Fruit fly (Drosophila melanogaster) whole organism, embryonic: ENCODE measurements around the gene CG11550.

Source experiments
- Bgb ChIP-seq: fragments of 200-800 bp; sonication (Bioruptor generic); IDR thresholded peaks from 2 replicates; pipeline ENCODE4 v1.3.6; 2022; ENCODE audit warnings: missing biosample characterization, missing genetic modification characterization; ENCODE audit not compliant: partially characterized antibody
- CG11723 ChIP-seq: fragments of 200-800 bp; sonication (Bioruptor generic); optimal IDR thresholded peaks from 2 replicates; lab custom pipeline; 2017; ENCODE audit warnings: missing biosample characterization, mild to moderate bottlenecking, missing genetic modification characterization
- CG12391 ChIP-seq: fragments of 200-800 bp; sonication (Bioruptor generic); optimal IDR thresholded peaks from 3 replicates; lab custom pipeline; 2018; ENCODE audit warnings: missing biosample characterization, mild to moderate bottlenecking, missing genetic modification characterization, moderate library complexity
- CG13894 ChIP-seq: fragments of 200-800 bp; sonication (Bioruptor generic); optimal IDR thresholded peaks from 3 replicates; lab custom pipeline; 2018; ENCODE audit warnings: missing biosample characterization, mild to moderate bottlenecking, missing genetic modification characterization, moderate library complexity
- CG17186 ChIP-seq: fragments of 200-800 bp; sonication (Bioruptor generic); optimal IDR thresholded peaks from 3 replicates; lab custom pipeline; 2017; ENCODE audit warnings: missing biosample characterization, missing genetic modification reagents, missing genetic modification characterization
- CG1792 ChIP-seq: fragments of 200-800 bp; sonication (Bioruptor generic); optimal IDR thresholded peaks from 2 replicates; lab custom pipeline; 2016; ENCODE audit warnings: missing biosample characterization, missing genetic modification characterization
- CG2678 ChIP-seq: fragments of 200-800 bp; sonication (Bioruptor generic); optimal IDR thresholded peaks from 3 replicates; lab custom pipeline; 2019; ENCODE audit warnings: missing biosample characterization, mild to moderate bottlenecking, missing genetic modification characterization, moderate library complexity
- CG30020 ChIP-seq: fragments of 200-800 bp; optimal IDR thresholded peaks from 2 replicates; lab custom pipeline; 2019; ENCODE audit warnings: missing biosample characterization, mild to moderate bottlenecking, missing genetic modification characterization, moderate library complexity
- CG32767 ChIP-seq: fragments of 200-800 bp; sonication (Bioruptor generic); IDR thresholded peaks from 2 replicates; pipeline ENCODE4 v1.3.6; 2022; ENCODE audit warnings: missing biosample characterization, missing genetic modification characterization
- CG33213 ChIP-seq: fragments of 200-800 bp; sonication (Bioruptor generic); optimal IDR thresholded peaks from 3 replicates; lab custom pipeline; 2016; ENCODE audit warnings: missing biosample characterization, missing genetic modification characterization
- CG34376 ChIP-seq: fragments of 200-800 bp; sonication (Bioruptor generic); optimal IDR thresholded peaks from 2 replicates; lab custom pipeline; 2018; ENCODE audit warnings: missing biosample characterization, mild to moderate bottlenecking, missing genetic modification characterization
- CG4360 ChIP-seq: fragments of 200-800 bp; sonication (Bioruptor generic); IDR thresholded peaks from 2 replicates; pipeline ENCODE4 v1.3.6; 2022; ENCODE audit warnings: missing biosample characterization, missing genetic modification characterization
- CG43689 ChIP-seq: fragments of 200-800 bp; sonication (Bioruptor generic); IDR thresholded peaks from 2 replicates; pipeline ENCODE4 v1.3.6; 2022; ENCODE audit warnings: missing biosample characterization, missing genetic modification characterization
- CG6254 ChIP-seq: fragments of 200-800 bp; sonication (Bioruptor generic); optimal IDR thresholded peaks from 3 replicates; lab custom pipeline; 2017; ENCODE audit warnings: mild to moderate bottlenecking, missing biosample characterization, missing genetic modification reagents, missing genetic modification characterization
- CG7963 ChIP-seq: fragments of 200-800 bp; sonication (Bioruptor generic); IDR thresholded peaks from 3 replicates; pipeline ENCODE4 v1.3.6; 2022; ENCODE audit warnings: missing biosample characterization, missing genetic modification characterization; ENCODE audit not compliant: partially characterized antibody
- CG8281 ChIP-seq: fragments of 200-800 bp; sonication (Bioruptor generic); optimal IDR thresholded peaks from 2 replicates; lab custom pipeline; 2018; ENCODE audit warnings: missing biosample characterization, mild to moderate bottlenecking, missing genetic modification characterization, moderate library complexity
- CG8944 ChIP-seq: fragments of 200-800 bp; sonication (Bioruptor generic); optimal IDR thresholded peaks from 3 replicates; lab custom pipeline; 2016; ENCODE audit warnings: missing biosample characterization, missing genetic modification characterization
- Deaf1 ChIP-seq: fragments of 200-800 bp; optimal IDR thresholded peaks from 3 replicates; lab custom pipeline; 2019; ENCODE audit warnings: missing biosample characterization, mild to moderate bottlenecking, missing genetic modification characterization, moderate library complexity
- Dek ChIP-seq: fragments of 200-800 bp; sonication (Bioruptor generic); optimal IDR thresholded peaks from 3 replicates; lab custom pipeline; 2019; ENCODE audit warnings: missing biosample characterization, mild to moderate bottlenecking, missing genetic modification characterization, moderate library complexity
- Dip2 ChIP-seq: fragments of 200-800 bp; sonication (Bioruptor generic); IDR thresholded peaks from 2 replicates; pipeline ENCODE4 v1.3.6; 2022; ENCODE audit warnings: missing biosample characterization, missing genetic modification characterization
- Dll ChIP-seq: fragments of 200-800 bp; sonication (Bioruptor generic); IDR thresholded peaks from 4 replicates; pipeline ENCODE4 v1.3.6; 2022; ENCODE audit warnings: missing biosample characterization, missing genetic modification characterization; ENCODE audit not compliant: partially characterized antibody
- E2f1 ChIP-seq: fragments of 200-800 bp; sonication (Bioruptor generic); IDR thresholded peaks from 2 replicates; pipeline ENCODE4 v1.3.6; 2022; ENCODE audit warnings: missing biosample characterization, missing genetic modification characterization
- E2f2 ChIP-seq: fragments of 200-800 bp; sonication (Bioruptor generic); IDR thresholded peaks from 2 replicates; pipeline ENCODE4 v1.3.6; 2022; ENCODE audit warnings: missing biosample characterization, missing genetic modification characterization
- Fer1 ChIP-seq: fragments of 200-800 bp; sonication (Bioruptor generic); optimal IDR thresholded peaks from 2 replicates; lab custom pipeline; 2017; ENCODE audit warnings: missing biosample characterization, mild to moderate bottlenecking, missing genetic modification characterization
- H2.0 ChIP-seq: fragments of 200-800 bp; sonication (Bioruptor generic); IDR thresholded peaks from 2 replicates; pipeline ENCODE4 v1.3.6; 2022; ENCODE audit warnings: missing biosample characterization, missing genetic modification characterization
- HLHmδ ChIP-seq: fragments of 200-800 bp; sonication (Bioruptor generic); optimal IDR thresholded peaks from 2 replicates; lab custom pipeline; 2018; ENCODE audit warnings: missing biosample characterization, mild to moderate bottlenecking, missing genetic modification characterization, moderate library complexity
- Hmr ChIP-seq: fragments of 200-800 bp; sonication (Bioruptor generic); optimal IDR thresholded peaks from 3 replicates; lab custom pipeline; 2017; ENCODE audit warnings: mild to moderate bottlenecking, missing biosample characterization, missing genetic modification reagents, missing genetic modification characterization
- Nf-YA ChIP-seq: fragments of 200-800 bp; sonication (Bioruptor generic); IDR thresholded peaks from 2 replicates; pipeline ENCODE4 v1.3.6; 2022; ENCODE audit warnings: missing biosample characterization, missing genetic modification characterization
- Opbp ChIP-seq: fragments of 200-800 bp; sonication (Bioruptor generic); IDR thresholded peaks from 3 replicates; pipeline ENCODE4 v1.3.6; 2022; ENCODE audit warnings: missing biosample characterization, missing genetic modification characterization; ENCODE audit not compliant: partially characterized antibody
- Sox102F ChIP-seq: fragments of 200-800 bp; sonication (Bioruptor generic); optimal IDR thresholded peaks from 2 replicates; lab custom pipeline; 2018; ENCODE audit warnings: missing biosample characterization, mild to moderate bottlenecking, missing genetic modification characterization, moderate library complexity
- ac ChIP-seq: fragments of 200-800 bp; sonication (Bioruptor generic); optimal IDR thresholded peaks from 3 replicates; lab custom pipeline; 2017; ENCODE audit warnings: missing biosample characterization, mild to moderate bottlenecking, missing genetic modification characterization
- chinmo ChIP-seq: fragments of 200-800 bp; sonication (Bioruptor generic); IDR thresholded peaks from 4 replicates; pipeline ENCODE4 v1.3.6; 2022; ENCODE audit warnings: missing biosample characterization, missing genetic modification characterization; ENCODE audit not compliant: partially characterized antibody
- danr ChIP-seq: fragments of 200-800 bp; sonication (Bioruptor generic); IDR thresholded peaks from 2 replicates; pipeline ENCODE4 v1.3.6; 2022; ENCODE audit warnings: missing biosample characterization, missing genetic modification characterization
- esg ChIP-seq: fragments of 200-800 bp; sonication (Bioruptor generic); conservative IDR thresholded peaks from 2 replicates; pipeline ENCODE4 v1.3.6; 2022; ENCODE audit warnings: missing biosample characterization, missing genetic modification characterization
- gt ChIP-seq: fragments of 200-800 bp; sonication (Bioruptor generic); IDR thresholded peaks from 2 replicates; pipeline ENCODE4 v1.3.6; 2022; ENCODE audit warnings: missing biosample characterization, missing genetic modification characterization
- jigr1 ChIP-seq: fragments of 200-800 bp; sonication (Bioruptor generic); IDR thresholded peaks from 3 replicates; pipeline ENCODE4 v1.3.6; 2022; ENCODE audit warnings: missing biosample characterization, missing genetic modification characterization
- onecut ChIP-seq: fragments of 200-800 bp; sonication (Bioruptor generic); IDR thresholded peaks from 2 replicates; pipeline ENCODE4 v1.3.6; 2022; ENCODE audit warnings: missing biosample characterization, missing genetic modification characterization
- pfk ChIP-seq: fragments of 200-800 bp; sonication (Bioruptor generic); optimal IDR thresholded peaks from 2 replicates; lab custom pipeline; 2018; ENCODE audit warnings: missing biosample characterization, mild to moderate bottlenecking, missing genetic modification characterization, moderate library complexity
- pum ChIP-seq: fragments of 200-800 bp; sonication (Bioruptor generic); optimal IDR thresholded peaks from 2 replicates; lab custom pipeline; 2016; ENCODE audit warnings: missing biosample characterization, missing genetic modification characterization
- pzg ChIP-seq: fragments of 200-800 bp; sonication (Bioruptor generic); optimal IDR thresholded peaks from 3 replicates; lab custom pipeline; 2018; ENCODE audit warnings: missing biosample characterization, mild to moderate bottlenecking, missing genetic modification characterization, moderate library complexity
- rib ChIP-seq: fragments of 200-800 bp; sonication (Bioruptor generic); IDR thresholded peaks from 2 replicates; pipeline ENCODE4 v1.3.6; 2022; ENCODE audit warnings: missing biosample characterization, missing genetic modification characterization
- ro ChIP-seq: fragments of 200-800 bp; sonication (Bioruptor generic); IDR thresholded peaks from 2 replicates; pipeline ENCODE4 v1.3.6; 2022; ENCODE audit warnings: missing biosample characterization, missing genetic modification characterization
- scrt ChIP-seq: fragments of 200-800 bp; sonication (Bioruptor generic); optimal IDR thresholded peaks from 2 replicates; lab custom pipeline; 2018; ENCODE audit warnings: missing biosample characterization, mild to moderate bottlenecking, missing genetic modification characterization, moderate library complexity
- sens-2 ChIP-seq: fragments of 200-800 bp; sonication (Bioruptor generic); IDR thresholded peaks from 2 replicates; pipeline ENCODE4 v1.3.6; 2022; ENCODE audit warnings: missing biosample characterization, missing genetic modification characterization
- sna ChIP-seq: fragments of 200-800 bp; sonication (Bioruptor generic); IDR thresholded peaks from 2 replicates; pipeline ENCODE4 v1.3.6; 2022; ENCODE audit warnings: missing biosample characterization, missing genetic modification characterization; ENCODE audit not compliant: partially characterized antibody
- sr ChIP-seq: fragments of 200-800 bp; sonication (Bioruptor generic); IDR thresholded peaks from 3 replicates; pipeline ENCODE4 v1.3.6; 2022; ENCODE audit warnings: missing biosample characterization, missing genetic modification characterization
- tll ChIP-seq, 2 experiments: fragments of 200-800 bp in 1 of 2; fragments of >200 bp in 1 of 2; sonication (Bioruptor generic) in 1 of 2; optimal IDR thresholded peaks; 2 replicates each; lab custom pipeline; 2017 to 2019; ENCODE audit warnings: missing biosample characterization in 2 of 2, missing genetic modification characterization in 2 of 2, mild to moderate bottlenecking in 1 of 2, moderate library complexity in 1 of 2
- twi ChIP-seq: fragments of 200-800 bp; optimal IDR thresholded peaks from 2 replicates; lab custom pipeline; 2019; ENCODE audit warnings: missing biosample characterization, mild to moderate bottlenecking, missing genetic modification characterization, moderate library complexity

The CG11550 gene

DNA sequence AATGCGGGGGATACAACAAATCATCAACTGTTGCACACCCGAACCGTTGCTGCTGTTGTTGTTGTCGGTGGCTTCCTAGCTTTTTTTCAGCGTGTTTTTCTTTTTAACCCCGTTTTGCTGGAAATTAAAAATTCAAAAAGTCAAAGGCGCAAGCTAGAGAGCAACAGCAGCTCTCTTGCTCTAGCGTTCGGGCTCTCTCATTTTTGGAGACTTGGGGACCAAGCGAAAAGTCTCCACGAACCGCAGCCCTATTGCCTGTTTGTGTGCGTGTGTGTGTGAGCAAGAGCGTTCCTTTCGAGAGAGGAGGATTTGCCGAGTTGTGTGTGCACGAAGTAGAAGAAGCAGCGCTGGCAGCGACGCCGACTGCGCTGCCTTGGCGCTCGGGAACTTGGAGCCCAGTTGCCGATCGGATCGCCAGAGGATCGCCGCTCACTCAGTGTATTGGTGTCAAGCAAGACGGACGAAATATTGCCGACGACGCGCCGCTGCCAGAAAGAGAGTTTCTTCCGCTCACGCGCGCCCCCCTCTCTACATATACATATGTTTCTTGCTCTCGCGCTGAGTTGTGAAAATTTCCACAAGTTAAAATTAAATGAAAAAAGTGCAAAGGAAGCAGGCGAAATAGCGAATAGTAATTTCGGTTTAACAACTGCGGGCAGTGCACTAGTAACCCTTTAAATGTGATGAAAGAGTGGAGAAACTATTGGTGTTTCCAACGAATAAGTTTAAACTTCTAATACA is 45.1 kb upstream of the CG11550 start (continued):
- TF ChIP-seq chinmo (peak; percentile 63; the same call in 1 of the 4 replicates), CG11723 (GFP tag; lab: Kevin White, UChicago) (no peak), rib (GFP tag; lab: Robert Waterston, UW) (0 out of 2 replicates have a peak, but pooled peaks have one; percentile 15), CG33213 (no peak), Dek (no peak), Deaf1 (tag; lab: Kevin White, UChicago) (peak; percentile 97), CG12391 (tag; lab: Kevin White, UChicago) (no peak), E2f2 (GFP tag; lab: Robert Waterston, UW) (no peak), sna (peak; percentile 65), scrt (GFP tag; lab: Kevin White, UChicago) (peak; percentile 20), CG32767 (GFP tag; lab: Robert Waterston, UW) (no peak), pum (GFP tag; lab: Kevin White, UChicago) (no peak), E2f1 (GFP tag; lab: Robert Waterston, UW) (no peak), CG4360 (GFP tag; lab: Robert Waterston, UW) (peak; percentile 95), pfk (peak; percentile 13), gt (GFP tag; lab: Robert Waterston, UW) (no peak), CG17186 (GFP tag; lab: Kevin White, UChicago) (no peak), Bgb (GFP tag; lab: Robert Waterston, UW) (peak; percentile 35; the same call in 1 of the 2 replicates), jigr1 (GFP tag; lab: Robert Waterston, UW) (no peak), H2.0 (GFP tag; lab: Robert Waterston, UW) (0 out of 2 replicates have a peak, but pooled peaks have one; percentile 32), Dip2 (GFP tag; lab: Robert Waterston, UW) (no peak), danr (GFP tag; lab: Robert Waterston, UW) (no peak), sr (GFP tag; lab: Robert Waterston, UW) (peak; percentile 47; the same call in 1 of the 3 replicates), esg (no peak), ro (GFP tag; lab: Robert Waterston, UW) (no peak), Hmr (GFP tag; lab: Kevin White, UChicago) (peak; percentile 13), twi (tag; lab: Kevin White, UChicago) (no peak), CG8944 (GFP tag; lab: Kevin White, UChicago) (no peak), CG30020 (no peak), tll (GFP tag; optimal IDR thresholded peaks at IDR 0.05; lab: Kevin White, UChicago) (peak in 1 of 2 experiments; percentile 11), pzg (no peak), CG13894 (tag; lab: Kevin White, UChicago) (no peak), CG34376 (peak; percentile 30), HLHmδ (GFP tag; lab: Kevin White, UChicago) (peak; percentile 57), onecut (0 out of 2 replicates have a peak, but pooled peaks have one; percentile 21), Dll (GFP tag; lab: Robert Waterston, UW) (0 out of 4 replicates have a peak, but pooled peaks have one; percentile 17), CG8281 (tag; lab: Kevin White, UChicago) (no peak), ac (GFP tag; lab: Kevin White, UChicago) (no peak), Sox102F (GFP tag; lab: Kevin White, UChicago) (no peak), Fer1 (GFP tag; lab: Kevin White, UChicago) (peak; percentile 26), Opbp (GFP tag; lab: Robert Waterston, UW) (0 out of 3 replicates have a peak, but pooled peaks have one; percentile 23), CG43689 (GFP tag; lab: Robert Waterston, UW) (no peak), CG1792 (GFP tag; lab: Kevin White, UChicago) (no peak), CG2678 (tag; lab: Kevin White, UChicago) (no peak), Nf-YA (GFP tag; lab: Robert Waterston, UW) (0 out of 2 replicates have a peak, but pooled peaks have one; percentile 9), CG7963 (GFP tag; lab: Robert Waterston, UW) (no peak), CG6254 (no peak), sens-2 (GFP tag; lab: Robert Waterston, UW) (no peak)
